Fruit fly (Drosophila melanogaster): ENCODE results near the gene mRpL4.

- no peak for TF ChIP-seq OdsH (GFP tag; optimal IDR thresholded peaks at IDR 0.05)
- TF ChIP-seq pdm3 (GFP tag; optimal IDR thresholded peaks at IDR 0.05): no peak
- no peak for TF ChIP-seq Ets96B (tag; optimal IDR thresholded peaks at IDR 0.05)
- no peak for TF ChIP-seq CG8632 (GFP tag; optimal IDR thresholded peaks at IDR 0.05)
- no peak for TF ChIP-seq CG7368 (GFP tag; optimal IDR thresholded peaks at IDR 0.05)
- TF ChIP-seq CG8119 (GFP tag; IDR thresholded peaks at IDR 0.05): no peak
These were observed 6.9 kb downstream of the mRpL4 start for dm6 chr2L:16321872-16322631.
